Fruit fly (Drosophila melanogaster) whole organism, pupa: ENCODE measurements around the gene CG13005.

Experiments used
- CG10348 ChIP-seq: fragments of 200-800 bp; sonication (Bioruptor generic); IDR thresholded peaks from 2 replicates; pipeline ENCODE4 v1.3.6; 2022; ENCODE audit warnings: missing biosample characterization, missing genetic modification characterization
- CG12605 ChIP-seq: fragments of 200-800 bp; sonication (Bioruptor generic); IDR thresholded peaks from 2 replicates; pipeline ENCODE4 v1.3.6; 2022; ENCODE audit warnings: missing biosample characterization, missing genetic modification characterization
- CG13204 ChIP-seq: fragments of 200-800 bp; sonication (Bioruptor generic); optimal IDR thresholded peaks from 2 replicates; lab custom pipeline; 2018; ENCODE audit warnings: missing biosample characterization, mild to moderate bottlenecking, missing genetic modification characterization, moderate library complexity
- CG15710 ChIP-seq: fragments of 200-800 bp; sonication (Bioruptor generic); optimal IDR thresholded peaks from 2 replicates; lab custom pipeline; 2018; ENCODE audit warnings: missing biosample characterization, mild to moderate bottlenecking, missing genetic modification characterization, moderate library complexity
- CG17806 ChIP-seq: fragments of 200-800 bp; sonication (Bioruptor generic); optimal IDR thresholded peaks from 2 replicates; lab custom pipeline; 2018; ENCODE audit warnings: missing biosample characterization, mild to moderate bottlenecking, missing genetic modification characterization, moderate library complexity
- CG32121 ChIP-seq: fragments of 200-800 bp; sonication (Bioruptor generic); IDR thresholded peaks from 2 replicates; pipeline ENCODE4 v1.3.6; 2022; ENCODE audit warnings: missing biosample characterization, missing genetic modification characterization
- CG8159 ChIP-seq: fragments of 200-800 bp; sonication (Bioruptor generic); optimal IDR thresholded peaks from 3 replicates; lab custom pipeline; 2018; ENCODE audit warnings: missing biosample characterization, mild to moderate bottlenecking, missing genetic modification characterization, moderate library complexity
- CG9948 ChIP-seq: fragments of 200-800 bp; sonication (Bioruptor generic); optimal IDR thresholded peaks from 2 replicates; lab custom pipeline; 2018; ENCODE audit warnings: missing biosample characterization, mild to moderate bottlenecking, missing genetic modification characterization, moderate library complexity
- EcR ChIP-seq: fragments of 200-800 bp; sonication (Bioruptor generic); optimal IDR thresholded peaks from 3 replicates; lab custom pipeline; 2019; ENCODE audit warnings: missing biosample characterization, missing genetic modification characterization, mild to moderate bottlenecking, moderate library complexity, missing genetic modification reagents
- fd96Ca ChIP-seq: fragments of 200-800 bp; sonication (Bioruptor generic); IDR thresholded peaks from 3 replicates; pipeline ENCODE4 v1.3.6; 2022; ENCODE audit warnings: missing biosample characterization, missing genetic modification characterization
- gl ChIP-seq: fragments of 200-800 bp; sonication (Bioruptor generic); optimal IDR thresholded peaks from 2 replicates; lab custom pipeline; 2018; ENCODE audit warnings: missing biosample characterization, mild to moderate bottlenecking, missing genetic modification characterization
- rn ChIP-seq: fragments of 200-800 bp; sonication (Bioruptor generic); IDR thresholded peaks from 2 replicates; pipeline ENCODE4 v1.3.6; 2022; ENCODE audit warnings: missing biosample characterization, missing genetic modification characterization

dm6 chrX:16811213-16811749, 7.8 kb downstream of the CG13005 start, which contains the start of gene CG4829:
- TF ChIP-seq rn (GFP tag; lab: Robert Waterston, UW) (no peak), CG9948 (tag; lab: Kevin White, UChicago) (peak; percentile 38), gl (tag; lab: Kevin White, UChicago) (no peak), CG10348 (GFP tag; lab: Robert Waterston, UW) (no peak), fd96Ca (GFP tag; lab: Robert Waterston, UW) (peak; percentile 73), CG15710 (tag; lab: Kevin White, UChicago) (peak; percentile 47), EcR (GFP tag; lab: Kevin White, UChicago) (no peak), CG13204 (no peak), CG17806 (tag; lab: Kevin White, UChicago) (peak; percentile 39), CG32121 (GFP tag; lab: Robert Waterston, UW) (peak; percentile 58), CG12605 (GFP tag; lab: Robert Waterston, UW) (peak; percentile 57; the same call in 1 of the 2 replicates), CG8159 (tag; lab: Kevin White, UChicago) (peak; percentile 50)
